Worm (Caenorhabditis elegans) whole organism, L1 larva: ENCODE results near the gene srd-31.

Source experiments
- C16A3.4 ChIP-seq: fragments of 150-350 bp; optimal IDR thresholded peaks from 2 replicates; lab custom pipeline; 2014; ENCODE audit warnings: missing biosample characterization, missing genetic modification characterization
- Y116A8C.19 ChIP-seq: sonication (generic microtip); optimal IDR thresholded peaks from 2 replicates; lab custom pipeline; 2016; ENCODE audit warnings: missing compliant biosample characterization, missing genetic modification characterization, borderline replicate concordance
- aly-2 ChIP-seq: fragments of 150-350 bp; optimal IDR thresholded peaks from 2 replicates; lab custom pipeline; 2014; ENCODE audit warnings: missing biosample characterization, missing genetic modification characterization
- blmp-1 ChIP-seq: fragments of 150-350 bp; optimal IDR thresholded peaks from 2 replicates; lab custom pipeline; 2014; ENCODE audit warnings: missing biosample characterization, missing genetic modification characterization
- ces-1 ChIP-seq: fragments of 150-350 bp; optimal IDR thresholded peaks from 2 replicates; lab custom pipeline; 2014; ENCODE audit warnings: missing biosample characterization, missing genetic modification reagents, missing genetic modification characterization
- dsc-1 ChIP-seq: sonication (generic microtip); optimal IDR thresholded peaks from 2 replicates; lab custom pipeline; 2016; ENCODE audit warnings: mild to moderate bottlenecking, missing genetic modification characterization, missing compliant biosample characterization
- egl-27 ChIP-seq, 2 experiments: fragments of 150-350 bp in 1 of 2; sonication (generic microtip); optimal IDR thresholded peaks; 3 replicates each; lab custom pipeline; 2017 to 2018; ENCODE audit warnings: missing biosample characterization in 2 of 2, missing genetic modification characterization in 2 of 2, missing genetic modification reagents in 2 of 2
- elt-2 ChIP-seq: sonication (generic microtip); optimal IDR thresholded peaks from 2 replicates; lab custom pipeline; 2016; ENCODE audit warnings: missing genetic modification characterization, mild to moderate bottlenecking, inconsistent platforms, missing compliant biosample characterization, missing genetic modification reagents
- elt-3 ChIP-seq, 6 experiments: fragments of 150-350 bp in 1 of 6; sonication (generic microtip); optimal IDR thresholded peaks; 2 replicates each; lab custom pipeline; 2017 to 2018; ENCODE audit warnings: missing biosample characterization in 6 of 6, missing genetic modification characterization in 6 of 6, inconsistent platforms in 1 of 6
- fkh-4 ChIP-seq: sonication (generic microtip); optimal IDR thresholded peaks from 2 replicates; lab custom pipeline; 2016; ENCODE audit warnings: missing compliant biosample characterization, missing genetic modification characterization, borderline replicate concordance
- fos-1 ChIP-seq: fragments of 150-350 bp; optimal IDR thresholded peaks from 2 replicates; lab custom pipeline; 2014; ENCODE audit warnings: missing biosample characterization, missing genetic modification characterization
- hlh-17 ChIP-seq: fragments of 200-800 bp; sonication (Bioruptor generic); optimal IDR thresholded peaks from 2 replicates; lab custom pipeline; 2018; ENCODE audit warnings: missing genetic modification characterization, mild to moderate bottlenecking, missing compliant biosample characterization, moderate library complexity, borderline replicate concordance
- hpl-2 ChIP-seq: fragments of 150-350 bp; optimal IDR thresholded peaks from 2 replicates; lab custom pipeline; 2014; ENCODE audit warnings: missing biosample characterization, missing genetic modification reagents, missing genetic modification characterization
- jun-1 ChIP-seq: fragments of 150-350 bp; optimal IDR thresholded peaks from 2 replicates; lab custom pipeline; 2014; ENCODE audit warnings: missing biosample characterization, missing genetic modification reagents, missing genetic modification characterization
- lin-15B ChIP-seq: fragments of 150-350 bp; sonication (generic microtip); optimal IDR thresholded peaks from 3 replicates; lab custom pipeline; 2014; ENCODE audit warnings: missing biosample characterization, missing genetic modification characterization
- lin-35 ChIP-seq, 2 experiments: fragments of 150-350 bp; optimal IDR thresholded peaks; 2 replicates each; lab custom pipeline; 2014; ENCODE audit warnings: missing biosample characterization in 2 of 2, missing genetic modification characterization in 2 of 2, missing genetic modification reagents in 2 of 2
- lir-3 ChIP-seq: sonication (generic microtip); optimal IDR thresholded peaks from 2 replicates; lab custom pipeline; 2016; ENCODE audit warnings: mild to moderate bottlenecking, missing genetic modification characterization, moderate library complexity, missing compliant biosample characterization; ENCODE audit not compliant: poor library complexity
- lsy-2 ChIP-seq, 2 experiments: fragments of 150-350 bp; optimal IDR thresholded peaks; 2 replicates each; lab custom pipeline; 2014; ENCODE audit warnings: missing biosample characterization in 2 of 2, missing genetic modification characterization in 2 of 2
- mab-9 ChIP-seq: fragments of 200-800 bp; sonication (Bioruptor generic); IDR thresholded peaks from 2 replicates; pipeline ENCODE4 v1.3.6; 2022; ENCODE audit warnings: missing genetic modification reagents, missing genetic modification characterization, missing compliant biosample characterization
- mdl-1 ChIP-seq, 2 experiments: fragments of 150-350 bp; optimal IDR thresholded peaks; 2 replicates each; lab custom pipeline; 2014 to 2017; ENCODE audit warnings: missing biosample characterization in 2 of 2, missing genetic modification characterization in 2 of 2, inconsistent platforms in 1 of 2
- mef-2 ChIP-seq: fragments of 150-350 bp; optimal IDR thresholded peaks from 2 replicates; lab custom pipeline; 2014; ENCODE audit warnings: missing biosample characterization, missing genetic modification characterization
- mep-1 ChIP-seq: fragments of 150-350 bp; optimal IDR thresholded peaks from 2 replicates; lab custom pipeline; 2014; ENCODE audit warnings: missing biosample characterization, missing genetic modification characterization
- nhr-19 ChIP-seq: fragments of 200-800 bp; sonication (Bioruptor generic); conservative IDR thresholded peaks from 2 replicates; pipeline ENCODE4 v1.3.6; 2022; ENCODE audit warnings: missing genetic modification characterization, missing compliant biosample characterization
- nhr-85 ChIP-seq: sonication (generic microtip); peaks from one replicate; lab custom pipeline; 2016; ENCODE audit warnings: missing genetic modification characterization, inconsistent platforms, missing compliant biosample characterization
- nhr-90 ChIP-seq: sonication (generic microtip); optimal IDR thresholded peaks from 2 replicates; lab custom pipeline; 2016; ENCODE audit warnings: mild to moderate bottlenecking, missing genetic modification characterization, missing compliant biosample characterization; ENCODE audit not compliant: poor library complexity
- pqm-1 ChIP-seq: sonication (generic microtip); optimal IDR thresholded peaks from 3 replicates; lab custom pipeline; 2017; ENCODE audit warnings: missing biosample characterization, missing genetic modification characterization
- snu-23 ChIP-seq: sonication (generic microtip); optimal IDR thresholded peaks from 2 replicates; lab custom pipeline; 2016; ENCODE audit warnings: missing genetic modification characterization, missing compliant biosample characterization
- tlp-1 ChIP-seq: fragments of 150-350 bp; optimal IDR thresholded peaks from 2 replicates; lab custom pipeline; 2014; ENCODE audit warnings: missing biosample characterization, missing genetic modification characterization
- unc-30 ChIP-seq: sonication (generic microtip); optimal IDR thresholded peaks from 2 replicates; lab custom pipeline; 2017; ENCODE audit warnings: missing biosample characterization, missing genetic modification characterization
- unc-62 ChIP-seq: fragments of 150-350 bp; optimal IDR thresholded peaks from 2 replicates; lab custom pipeline; 2014; ENCODE audit warnings: missing biosample characterization, missing genetic modification reagents, missing genetic modification characterization
- unc-86 ChIP-seq: sonication (generic microtip); optimal IDR thresholded peaks from 2 replicates; lab custom pipeline; 2016; ENCODE audit warnings: missing genetic modification characterization, missing compliant biosample characterization
- vab-15 ChIP-seq: sonication (generic microtip); optimal IDR thresholded peaks from 2 replicates; lab custom pipeline; 2017; ENCODE audit warnings: missing genotype, mild to moderate bottlenecking, missing genetic modification characterization, missing compliant biosample characterization
- zag-1 ChIP-seq: fragments of 150-350 bp; optimal IDR thresholded peaks from 2 replicates; lab custom pipeline; 2014; ENCODE audit warnings: missing biosample characterization, missing genetic modification characterization
- ztf-11 ChIP-seq, 2 experiments: sonication (generic microtip); optimal IDR thresholded peaks; 2 replicates each; lab custom pipeline; 2016 to 2017; ENCODE audit warnings: missing genetic modification characterization in 2 of 2, missing biosample characterization in 1 of 2, missing compliant biosample characterization in 1 of 2

Gene srd-31

DNA sequence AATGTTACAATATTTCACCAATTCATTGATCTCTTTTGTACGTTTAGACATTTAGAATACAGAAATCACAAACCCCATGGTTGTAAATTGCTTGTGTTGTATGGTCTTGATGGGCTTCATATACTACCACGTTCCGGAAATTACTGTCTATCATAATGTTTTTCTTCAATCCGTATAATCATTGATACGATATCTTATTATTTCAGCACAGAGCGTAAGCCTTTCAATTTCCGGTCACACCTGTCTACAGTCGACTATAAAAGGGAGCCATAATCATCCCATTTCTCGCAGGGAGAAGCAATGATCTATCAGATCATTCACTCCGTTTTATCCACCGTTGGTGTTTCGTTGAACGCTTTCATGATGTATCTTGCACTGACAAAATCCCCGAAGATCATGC lies 5.1 kb downstream of the srd-31 start, which contains the start of gene srd-30:
TSS of gene srd-30 (plus strand) at position 301 of the 400 bp plus-strand sequence.
- TF ChIP-seq lsy-2 (tag; optimal IDR thresholded peaks at IDR 0.05; lab: Kevin White, UChicago) (no peak), fos-1 (tag; lab: Kevin White, UChicago) (no peak), nhr-90 (tag; lab: Kevin White, UChicago) (no peak), tlp-1 (tag; lab: Kevin White, UChicago) (no peak), Y116A8C.19 (tag; lab: Kevin White, UChicago) (no peak), mep-1 (tag; lab: Kevin White, UChicago) (no peak), unc-30 (tag; lab: Kevin White, UChicago) (no peak), pqm-1 (no peak), elt-3 (tag; optimal IDR thresholded peaks at IDR 0.05; lab: Kevin White, UChicago) (no peak)

DNA sequence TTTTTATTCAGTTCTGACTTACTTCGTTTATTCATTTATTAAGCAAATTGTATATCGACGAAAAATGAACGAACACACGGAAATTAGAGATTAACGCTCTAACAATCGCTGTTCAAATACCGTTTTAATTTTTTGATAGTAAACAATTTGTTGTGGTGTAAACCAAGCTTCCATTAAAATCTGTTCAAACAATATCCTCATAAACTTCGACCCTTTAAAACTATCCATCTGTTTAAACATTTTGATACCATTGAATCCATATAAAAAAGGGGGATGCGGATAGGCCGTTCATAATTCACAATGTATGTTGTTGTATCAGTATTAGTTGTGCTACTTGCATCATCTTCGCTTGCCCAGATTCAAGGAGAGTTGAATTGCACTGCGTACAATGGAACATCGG lies 8.0 kb downstream of the srd-31 start, which contains the start of gene F07C4.6:
TSS of gene F07C4.6 (plus strand) at position 301 of the 400 bp plus-strand sequence.
- TF ChIP-seq unc-86 (tag; lab: Kevin White, UChicago) = no peak
- TF ChIP-seq mab-9 = no peak
- no peak for TF ChIP-seq fkh-4
- no peak for TF ChIP-seq elt-2 (tag; lab: Kevin White, UChicago)
- no peak for TF ChIP-seq mdl-1 (tag; optimal IDR thresholded peaks at IDR 0.05; lab: Kevin White, UChicago)

DNA sequence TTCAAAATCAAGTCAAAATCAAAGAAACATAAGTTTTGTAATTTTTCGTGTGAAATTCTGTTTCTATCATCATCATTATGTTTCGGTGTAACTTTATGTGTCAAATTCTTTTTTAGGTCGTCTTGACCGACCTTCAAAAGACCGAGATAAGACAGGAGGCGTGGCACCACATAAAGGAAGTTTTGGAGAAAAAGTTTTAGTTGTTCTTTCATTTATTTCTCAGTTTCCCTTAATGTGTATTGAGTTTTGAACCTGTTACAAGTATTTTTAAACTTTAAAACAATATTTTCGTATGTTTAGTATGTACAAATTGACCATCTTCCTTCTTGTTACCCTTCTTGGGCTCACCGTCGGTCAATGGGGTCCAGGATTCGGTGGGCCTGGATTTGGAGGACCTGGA lies 9.9 kb downstream of the srd-31 start, which contains the start of gene grsp-4:
TSS of gene grsp-4 (plus strand) at position 301 of the 400 bp plus-strand sequence.
- TF ChIP-seq lir-3 (tag; lab: Kevin White, UChicago) (no peak), blmp-1 (tag; lab: Kevin White, UChicago) (peak; percentile 52), unc-62 (GFP tag; lab: Kevin White, UChicago) (no peak), nhr-85 (tag; lab: Kevin White, UChicago) (peak; percentile 48), hlh-17 (GFP tag; lab: Kevin White, UChicago) (no peak), mef-2 (tag; lab: Kevin White, UChicago) (no peak)

DNA sequence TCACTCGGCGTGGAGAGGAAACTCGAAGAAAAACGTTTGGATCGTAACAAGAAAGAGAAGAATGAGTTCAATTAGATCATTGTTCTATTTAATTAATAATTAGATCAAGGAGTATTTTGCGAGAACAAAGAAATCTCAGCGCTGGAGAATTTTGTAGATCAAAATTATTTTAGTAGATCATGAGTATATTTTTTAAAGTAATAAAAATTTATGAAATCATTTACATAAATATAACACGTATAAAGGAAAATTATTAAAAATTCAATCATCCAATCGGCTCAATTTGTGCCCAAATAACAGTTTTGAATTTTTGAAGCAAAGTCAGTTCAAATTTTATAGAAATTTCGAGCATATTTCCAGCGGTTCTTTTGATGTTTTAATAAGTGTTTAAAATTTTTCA lies 10.4 kb downstream of the srd-31 start, which contains the start of gene C50E3.13:
TSS of gene C50E3.13 (minus strand) at position 101 of the 400 bp plus-strand sequence.
- TF ChIP-seq jun-1 (tag; lab: Kevin White, UChicago) (no peak), mep-1 (tag; lab: Kevin White, UChicago) (no peak), lin-35 (GFP tag; optimal IDR thresholded peaks at IDR 0.05; lab: Kevin White, UChicago) (no peak), hlh-17 (GFP tag; lab: Kevin White, UChicago) (no peak), pqm-1 (no peak), ces-1 (GFP tag; lab: Kevin White, UChicago) (no peak), lsy-2 (tag; optimal IDR thresholded peaks at IDR 0.05; lab: Kevin White, UChicago) (no peak), ztf-11 (tag; optimal IDR thresholded peaks at IDR 0.05; lab: Kevin White, UChicago) (no peak), egl-27 (tag; optimal IDR thresholded peaks at IDR 0.05; lab: Kevin White, UChicago) (no peak), nhr-19 (no peak), snu-23 (GFP tag; lab: Kevin White, UChicago) (no peak), hpl-2 (GFP tag; lab: Kevin White, UChicago) (no peak), dsc-1 (tag; lab: Kevin White, UChicago) (no peak)

DNA sequence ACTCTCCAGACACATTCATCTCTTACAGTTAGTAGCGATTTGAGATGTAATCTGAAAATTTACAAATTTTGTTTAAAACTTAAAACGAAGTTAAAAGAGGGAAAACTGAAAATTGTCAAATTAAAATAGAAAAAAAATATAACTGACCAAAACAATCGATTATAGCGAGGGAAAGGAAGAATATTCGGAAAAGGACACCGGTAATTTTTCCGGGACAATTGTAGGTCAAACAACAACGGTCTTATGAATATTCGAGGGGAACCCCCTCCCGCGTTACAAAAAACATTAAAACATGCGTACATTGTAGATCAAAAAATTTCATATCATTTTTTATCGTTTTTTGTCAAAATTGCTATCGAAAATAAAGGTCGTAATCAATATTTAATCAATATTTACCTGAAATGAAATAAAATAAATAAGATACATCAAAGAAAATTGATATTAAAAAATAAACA lies 12.5 kb downstream of the srd-31 start, which contains the start of gene C50E3.12:
TSS of gene C50E3.12 (minus strand) at position 51 of the 455 bp plus-strand sequence.
- TF ChIP-seq ces-1 (GFP tag; lab: Kevin White, UChicago) = no peak
- TF ChIP-seq vab-15 = no peak
- TF ChIP-seq zag-1 (tag; lab: Kevin White, UChicago) = no peak
- TF ChIP-seq lin-15B = no peak
- TF ChIP-seq C16A3.4 (tag; lab: Kevin White, UChicago) = no peak
- TF ChIP-seq aly-2 (tag; lab: Kevin White, UChicago) = no peak
- TF ChIP-seq, all 84 proteins: peak for 0
